Worm (Caenorhabditis elegans): ENCODE results near the gene snx-17.

DNA sequence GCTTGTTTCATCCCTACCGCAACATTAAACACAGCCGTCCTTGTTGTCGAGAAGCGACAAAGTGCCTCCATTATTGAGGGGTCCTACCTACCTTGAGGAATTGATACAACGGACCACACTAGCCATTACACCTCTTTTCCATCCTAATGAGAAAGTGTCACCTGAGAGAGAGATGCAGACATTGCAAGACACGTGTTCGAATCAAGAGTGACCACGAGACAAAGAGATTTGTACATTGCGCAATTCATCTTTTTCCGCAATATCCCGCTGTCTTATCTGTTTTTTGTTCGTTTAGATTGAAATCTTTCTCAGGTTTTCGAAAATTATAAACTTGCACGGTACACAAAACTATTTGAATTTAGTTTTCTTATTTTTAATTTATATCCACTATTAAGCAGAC lies 47.0 kb upstream of the snx-17 start:
- no peak for TF ChIP-seq pha-4 (tag; optimal IDR thresholded peaks at IDR 0.05)
- no peak for TF ChIP-seq nhr-237 (tag; optimal IDR thresholded peaks at IDR 0.05)
